Worm (Caenorhabditis elegans): ENCODE data around the gene C18D11.7.

ce11 chrIII:11795448-11795847 is 11.1 kb downstream of the C18D11.7 start, which contains the start of gene twk-39:
- TF ChIP-seq ztf-23 (GFP tag; IDR thresholded peaks at IDR 0.05) (no peak), ref-1 (GFP tag; conservative IDR thresholded peaks at IDR 0.05) (no peak)
